Worm (Caenorhabditis elegans): ENCODE measurements around the gene gyg-2.

The gyg-2 gene

ce11 chrV:16744783-16745182 is 1.3 kb downstream of the gyg-2 start:
- no peak for TF ChIP-seq gmeb-2 (tag; optimal IDR thresholded peaks at IDR 0.05)
- no peak for TF ChIP-seq unc-55 (GFP tag; optimal IDR thresholded peaks at IDR 0.05)
- TF ChIP-seq C08G9.2 (tag; optimal IDR thresholded peaks at IDR 0.05): no peak
- no peak for TF ChIP-seq unc-42 (tag; optimal IDR thresholded peaks at IDR 0.05)
- TF ChIP-seq fkh-10 (GFP tag; optimal IDR thresholded peaks at IDR 0.05): no peak
- TF ChIP-seq hlh-13 (GFP tag; optimal IDR thresholded peaks at IDR 0.05): no peak
- no peak for TF ChIP-seq hlh-8 (tag; optimal IDR thresholded peaks at IDR 0.05)
- no peak for TF ChIP-seq ets-4 (tag; optimal IDR thresholded peaks at IDR 0.05)
- TF ChIP-seq ref-2 (tag; optimal IDR thresholded peaks at IDR 0.05): no peak

ce11 chrV:16742123-16742522 is 3.9 kb downstream of the gyg-2 start, which contains the start of gene T25E12.6:
Gene T25E12.6, plus strand, starts transcription at chrV:16742423.
- TF ChIP-seq elt-2 (tag; optimal IDR thresholded peaks at IDR 0.05): no peak

- TF ChIP-seq che-1 (tag; optimal IDR thresholded peaks at IDR 0.05) (no peak), syd-9 (tag; optimal IDR thresholded peaks at IDR 0.05) (no peak), K09A11.1 (tag; optimal IDR thresholded peaks at IDR 0.05; ENCODE audit: insufficient read depth) (no peak)
Observed at ce11 chrV:16739100-16739499, 7.0 kb downstream of the gyg-2 start, which contains the start of the genes clec-29 and clec-39. Gene clec-29, minus strand, starts transcription at chrV:16739200. Gene clec-39, plus strand, starts transcription at chrV:16739268.

- TF ChIP-seq nhr-11 (tag; optimal IDR thresholded peaks at IDR 0.05): no peak
- no peak for TF ChIP-seq fkh-10 (GFP tag; optimal IDR thresholded peaks at IDR 0.05)
- TF ChIP-seq sox-2 (GFP tag; IDR thresholded peaks at IDR 0.05): no peak
Observed at ce11 chrV:16735518-16735917, 10.5 kb downstream of the gyg-2 start, which contains the start of the genes clec-38 and clec-34. Gene clec-38, minus strand, starts transcription at chrV:16735618. Gene clec-34, plus strand, starts transcription at chrV:16735765.

- TF ChIP-seq eyg-1 (tag; optimal IDR thresholded peaks at IDR 0.05): no peak
- TF ChIP-seq unc-42 (tag; optimal IDR thresholded peaks at IDR 0.05): no peak
- TF ChIP-seq npax-4 (tag; optimal IDR thresholded peaks at IDR 0.05): no peak
- no peak for TF ChIP-seq pha-4 (tag; optimal IDR thresholded peaks at IDR 0.05)
- TF ChIP-seq ceh-31 (tag; optimal IDR thresholded peaks at IDR 0.05): no peak
- no peak for TF ChIP-seq ceh-30 (tag; optimal IDR thresholded peaks at IDR 0.05)
- no peak for TF ChIP-seq nhr-11 (tag; optimal IDR thresholded peaks at IDR 0.05)
- TF ChIP-seq ets-4 (tag; optimal IDR thresholded peaks at IDR 0.05): no peak
- no peak for TF ChIP-seq lim-6 (tag; optimal IDR thresholded peaks at IDR 0.05)
- no peak for TF ChIP-seq C38D4.7 (GFP tag; optimal IDR thresholded peaks at IDR 0.05)
- TF ChIP-seq hlh-30 (tag; optimal IDR thresholded peaks at IDR 0.05; ENCODE audit: insufficient read depth): no peak
- TF ChIP-seq pat-9 (tag; optimal IDR thresholded peaks at IDR 0.05): no peak
- no peak for TF ChIP-seq gmeb-2 (tag; optimal IDR thresholded peaks at IDR 0.05)
- no peak for TF ChIP-seq tbx-7 (tag; optimal IDR thresholded peaks at IDR 0.05)
Observed at ce11 chrV:16733681-16734080, 12.4 kb downstream of the gyg-2 start, which contains the start of gene T25E12.16. Gene T25E12.16, minus strand, starts transcription at chrV:16733781.

- no peak for TF ChIP-seq sox-4 (tag; optimal IDR thresholded peaks at IDR 0.05)
- TF ChIP-seq pros-1 (tag; optimal IDR thresholded peaks at IDR 0.05): no peak
- no peak for TF ChIP-seq mec-3 (tag; optimal IDR thresholded peaks at IDR 0.05; ENCODE audit: borderline replicate concordance)
- TF ChIP-seq ama-1 (optimal IDR thresholded peaks at IDR 0.05): no peak
- no peak for TF ChIP-seq pax-1 (tag; optimal IDR thresholded peaks at IDR 0.05)
Observed at ce11 chrV:16731600-16731999, 14.5 kb downstream of the gyg-2 start, which contains the start of gene srz-100. Gene srz-100, plus strand, starts transcription at chrV:16731900.

ce11 chrV:16729961-16730360 is 16.1 kb downstream of the gyg-2 start, which contains the start of gene srz-99:
Gene srz-99, plus strand, starts transcription at chrV:16730261.
- TF ChIP-seq unc-86 (tag; optimal IDR thresholded peaks at IDR 0.05) (no peak), ceh-22 (tag; optimal IDR thresholded peaks at IDR 0.05) (no peak)

Measured in whole organism, late embryonic.